Fruit fly (Drosophila melanogaster) Kc167 (cell line): Measurements from ENCODE around the gene Tpr2.

Experiments
- Sin3A ChIP-seq: fragments of >200 bp; optimal IDR thresholded peaks from 2 replicates; lab custom pipeline; 2018; ENCODE audit warnings: missing external identifiers
- insv ChIP-seq: fragments of >200 bp; optimal IDR thresholded peaks from 3 replicates; lab custom pipeline; 2018; ENCODE audit warnings: missing external identifiers

DNA sequence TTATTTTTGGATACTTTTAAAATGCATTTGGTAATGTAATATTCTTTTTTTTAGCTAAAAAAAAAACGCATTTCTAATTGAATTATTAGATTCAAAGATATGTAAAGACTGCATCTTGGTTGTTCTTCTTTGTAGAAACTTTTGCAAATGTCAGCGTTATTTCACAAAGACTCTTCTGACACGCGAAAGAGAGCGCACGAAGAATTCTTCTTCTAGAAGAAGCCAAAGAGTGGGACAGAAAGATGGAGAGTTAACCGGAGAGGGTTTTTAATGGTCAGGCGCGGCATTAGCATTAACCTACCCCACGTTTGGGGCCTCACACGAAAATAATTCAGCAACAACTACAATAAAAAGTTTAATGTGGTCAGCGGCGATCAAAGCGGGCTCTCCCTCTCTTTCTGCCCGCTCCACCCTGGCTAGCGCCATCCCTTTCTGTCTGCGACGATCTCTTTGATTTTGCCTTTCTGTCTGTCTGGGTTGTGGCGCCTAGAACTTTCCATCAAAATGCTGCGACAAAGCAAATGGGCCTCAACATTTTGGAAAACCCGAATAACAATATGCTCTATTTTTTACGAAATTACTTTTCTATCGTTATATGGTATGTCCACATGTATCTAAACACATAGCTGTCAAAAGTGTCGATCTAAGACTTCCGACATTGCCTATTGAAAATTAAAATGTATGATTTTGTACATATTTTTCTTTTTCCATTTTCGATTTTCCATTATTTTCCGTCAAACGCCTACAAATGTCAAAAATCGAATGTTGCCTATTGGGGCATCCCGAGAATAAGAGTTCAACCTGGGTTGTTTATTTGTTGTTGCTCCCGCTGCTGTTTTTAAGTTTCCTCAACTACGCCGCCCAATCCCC is 29.4 kb downstream of the Tpr2 start:
- TF ChIP-seq insv (lab: Kevin White, UChicago) = no peak
- no peak for TF ChIP-seq Sin3A (lab: Kevin White, UChicago)
